Fruit fly (Drosophila melanogaster): Measurements from ENCODE around the gene Cpsf100.

Cpsf100 gene

dm6 chr3R:28998999-28999398, 35.4 kb upstream of the Cpsf100 start:
- peak; percentile 39 for TF ChIP-seq CG8632 (GFP tag; optimal IDR thresholded peaks at IDR 0.05)
- peak; percentile 13 for TF ChIP-seq net (GFP tag; optimal IDR thresholded peaks at IDR 0.05)
- no peak for TF ChIP-seq CG16779 (tag; optimal IDR thresholded peaks at IDR 0.05)
- peak; percentile 29 for TF ChIP-seq CG6792 (GFP tag; optimal IDR thresholded peaks at IDR 0.05)
- no peak for TF ChIP-seq Hr4 (GFP tag; optimal IDR thresholded peaks at IDR 0.05)
- peak; percentile 3 for TF ChIP-seq CG8319 (GFP tag; optimal IDR thresholded peaks at IDR 0.05)
- TF ChIP-seq OdsH (GFP tag; optimal IDR thresholded peaks at IDR 0.05), result peak; percentile 35
- TF ChIP-seq CG11762 (GFP tag; optimal IDR thresholded peaks at IDR 0.05; ENCODE audit: insufficient read depth), result no peak
- TF ChIP-seq fd59A (GFP tag; optimal IDR thresholded peaks at IDR 0.05), result peak; percentile 57
- no peak for TF ChIP-seq eg (GFP tag; IDR thresholded peaks at IDR 0.05)
- no peak for TF ChIP-seq CG8119 (GFP tag; IDR thresholded peaks at IDR 0.05)
- no peak for TF ChIP-seq Eip93F (GFP tag; optimal IDR thresholded peaks at IDR 0.05)
- TF ChIP-seq CG6854 (GFP tag; optimal IDR thresholded peaks at IDR 0.05), result no peak
- TF ChIP-seq Sox15 (GFP tag; optimal IDR thresholded peaks at IDR 0.05), result peak; percentile 43
- no peak for TF ChIP-seq CG7368 (GFP tag; optimal IDR thresholded peaks at IDR 0.05)
- peak; percentile 37 for TF ChIP-seq CG34406 (GFP tag; optimal IDR thresholded peaks at IDR 0.05)
- TF ChIP-seq vri (GFP tag; optimal IDR thresholded peaks at IDR 0.05), result no peak
- TF ChIP-seq achi (GFP tag; optimal IDR thresholded peaks at IDR 0.05), result peak; percentile 7
- peak; percentile 51 for TF ChIP-seq CG31627 (GFP tag; optimal IDR thresholded peaks at IDR 0.05)
- no peak for TF ChIP-seq Lpt (GFP tag; optimal IDR thresholded peaks at IDR 0.05)
- no peak for TF ChIP-seq Ets21C (GFP tag; optimal IDR thresholded peaks at IDR 0.05)
- peak; percentile 49 for TF ChIP-seq Met (GFP tag; optimal IDR thresholded peaks at IDR 0.05)
- peak; percentile 42 for TF ChIP-seq Smox (GFP tag; optimal IDR thresholded peaks at IDR 0.05)
- peak; percentile 50 for TF ChIP-seq CG11902 (GFP tag; optimal IDR thresholded peaks at IDR 0.05)
- peak; percentile 59 for TF ChIP-seq topi (GFP tag; optimal IDR thresholded peaks at IDR 0.05)
- peak; percentile 89 for TF ChIP-seq Eip78C (GFP tag)
- TF ChIP-seq Eip75B (GFP tag; optimal IDR thresholded peaks at IDR 0.05), result peak; percentile 35
- peak; percentile 30 for TF ChIP-seq cyc (GFP tag; optimal IDR thresholded peaks at IDR 0.05)
- peak; percentile 21 for TF ChIP-seq Sox102F (GFP tag; optimal IDR thresholded peaks at IDR 0.05)
- no peak for TF ChIP-seq CG9139 (GFP tag; optimal IDR thresholded peaks at IDR 0.05)
- TF ChIP-seq CG32006 (GFP tag; optimal IDR thresholded peaks at IDR 0.05), result peak; percentile 45
- TF ChIP-seq CG3032 (tag; optimal IDR thresholded peaks at IDR 0.05), result peak; percentile 32
- TF ChIP-seq CG10669 (GFP tag; optimal IDR thresholded peaks at IDR 0.05), result peak; percentile 39
- TF ChIP-seq CG1621 (tag; optimal IDR thresholded peaks at IDR 0.05), result no peak
- peak; percentile 38 for TF ChIP-seq Ets96B (tag; optimal IDR thresholded peaks at IDR 0.05)
- TF ChIP-seq acj6 (GFP tag; optimal IDR thresholded peaks at IDR 0.05), result peak; percentile 41
- peak; percentile 52 for TF ChIP-seq Hr39 (GFP tag; optimal IDR thresholded peaks at IDR 0.05)
- TF ChIP-seq Blimp-1 (GFP tag; optimal IDR thresholded peaks at IDR 0.05), result no peak
- TF ChIP-seq CG11294 (GFP tag; IDR thresholded peaks at IDR 0.05), result no peak
- TF ChIP-seq CG10631 (GFP tag; optimal IDR thresholded peaks at IDR 0.05), result no peak
- TF ChIP-seq CG6163 (GFP tag; IDR thresholded peaks at IDR 0.05), result 0 out of 3 replicates have a peak, but pooled peaks have one; percentile 11
- peak in 1 of 2 experiments; percentile 28 for TF ChIP-seq salr (GFP tag; optimal IDR thresholded peaks at IDR 0.05)
- peak; percentile 45 for TF ChIP-seq lz (GFP tag; optimal IDR thresholded peaks at IDR 0.05)
- TF ChIP-seq spab (GFP tag; optimal IDR thresholded peaks at IDR 0.05), result peak; percentile 44
- no peak for TF ChIP-seq fd85E (GFP tag; optimal IDR thresholded peaks at IDR 0.05)
- TF ChIP-seq Gug (GFP tag; IDR thresholded peaks at IDR 0.05), result no peak
- TF ChIP-seq pdm3 (GFP tag; optimal IDR thresholded peaks at IDR 0.05), result peak; percentile 36
- peak in 1 of 2 experiments; percentile 46 for TF ChIP-seq ss (GFP tag; optimal IDR thresholded peaks at IDR 0.05)
- no peak for TF ChIP-seq fkh (GFP tag; optimal IDR thresholded peaks at IDR 0.05)
- TF ChIP-seq CG6808 (GFP tag; optimal IDR thresholded peaks at IDR 0.05), result peak; percentile 55
- peak; percentile 77 for TF ChIP-seq svp (GFP tag)
- no peak for TF ChIP-seq CG6276 (GFP tag; optimal IDR thresholded peaks at IDR 0.05)
- TF ChIP-seq CG3919 (GFP tag; optimal IDR thresholded peaks at IDR 0.05), result peak; percentile 35
